Worm (Caenorhabditis elegans): ENCODE measurements around the gene F13A7.7.

ce11 chrV:16376430-16376948, 7.1 kb downstream of the F13A7.7 start:
- no peak for TF ChIP-seq blmp-1 (tag; optimal IDR thresholded peaks at IDR 0.05; ENCODE audit: insufficient read depth)
- TF ChIP-seq unc-62 (GFP tag; optimal IDR thresholded peaks at IDR 0.05), result no peak
- TF ChIP-seq ztf-11 (tag; optimal IDR thresholded peaks at IDR 0.05), result no peak
- TF ChIP-seq snpc-4 (tag; optimal IDR thresholded peaks at IDR 0.05), result no peak
- TF ChIP-seq ceh-82 (tag; optimal IDR thresholded peaks at IDR 0.05), result no peak
- TF ChIP-seq ama-1 (optimal IDR thresholded peaks at IDR 0.05), result no peak
- TF ChIP-seq unc-39 (tag; optimal IDR thresholded peaks at IDR 0.05), result no peak
- no peak for TF ChIP-seq nhr-11 (tag; optimal IDR thresholded peaks at IDR 0.05)
- no peak for TF ChIP-seq fos-1 (tag; optimal IDR thresholded peaks at IDR 0.05)
- no peak for TF ChIP-seq nhr-12 (tag; optimal IDR thresholded peaks at IDR 0.05)
- TF ChIP-seq elt-1 (tag; optimal IDR thresholded peaks at IDR 0.05), result no peak
